Fruit fly (Drosophila melanogaster) whole organism: ENCODE measurements around the gene rtv.

Source experiments
- CG8478 ChIP-seq: fragments of >200 bp; optimal IDR thresholded peaks from 2 replicates; lab custom pipeline; 2018; ENCODE audit warnings: inconsistent platforms
- EcR ChIP-seq, 2 experiments: fragments of >200 bp; optimal IDR thresholded peaks; 2 replicates each; lab custom pipeline; 2017; ENCODE audit warnings: missing biosample characterization in 2 of 2, missing genetic modification characterization in 2 of 2, missing genetic modification reagents in 2 of 2
- pan ChIP-seq: fragments of >200 bp; optimal IDR thresholded peaks from 2 replicates; lab custom pipeline; 2017
- psq ChIP-seq: fragments of >200 bp; optimal IDR thresholded peaks from 2 replicates; lab custom pipeline; 2017
- usp ChIP-seq: fragments of >200 bp; optimal IDR thresholded peaks from 2 replicates; lab custom pipeline; 2017; ENCODE audit warnings: missing biosample characterization, missing genetic modification characterization, mixed read lengths

DNA sequence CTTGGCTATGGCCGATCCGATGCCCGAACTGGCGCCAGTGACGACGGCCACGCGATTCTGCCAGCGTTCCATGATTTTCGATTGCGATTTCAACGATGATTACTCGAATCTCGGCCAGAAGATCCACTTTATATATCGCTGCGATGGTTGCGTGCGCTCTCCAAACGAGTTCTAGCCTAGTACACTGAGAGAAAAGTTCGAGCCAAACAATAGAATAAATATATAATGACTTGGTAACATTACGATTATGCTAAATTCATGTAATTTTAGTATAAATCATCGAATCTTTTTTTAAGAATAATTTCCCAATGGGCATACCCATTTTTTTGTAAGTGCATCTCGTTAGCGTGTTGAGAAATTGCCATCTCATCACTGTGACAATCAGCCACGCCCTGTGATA, 15.2 kb upstream of the rtv start, which contains the start of gene Antdh:
- TF ChIP-seq pan (lab: Kevin White, UChicago), result no peak
- no peak for TF ChIP-seq psq (lab: Kevin White, UChicago)
- no peak for TF ChIP-seq usp (GFP tag; lab: Kevin White, UChicago)
- TF ChIP-seq EcR (GFP tag; optimal IDR thresholded peaks at IDR 0.05; lab: Kevin White, UChicago), result no peak
- TF ChIP-seq CG8478 (lab: Kevin White, UChicago), result no peak
